Worm (Caenorhabditis elegans) whole organism, L4/young adult: ENCODE data around the gene flp-9.

ENCODE experiments used
- W03F9.2 ChIP-seq: fragments of 150-350 bp; optimal IDR thresholded peaks from 2 replicates; lab custom pipeline; 2014; ENCODE audit warnings: missing biosample characterization, missing genetic modification characterization
- him-1 ChIP-seq: sonication (generic microtip); optimal IDR thresholded peaks from 2 replicates; lab custom pipeline; 2016; ENCODE audit warnings: missing genotype, missing genetic modification reagents, missing genetic modification characterization, missing compliant biosample characterization

DNA sequence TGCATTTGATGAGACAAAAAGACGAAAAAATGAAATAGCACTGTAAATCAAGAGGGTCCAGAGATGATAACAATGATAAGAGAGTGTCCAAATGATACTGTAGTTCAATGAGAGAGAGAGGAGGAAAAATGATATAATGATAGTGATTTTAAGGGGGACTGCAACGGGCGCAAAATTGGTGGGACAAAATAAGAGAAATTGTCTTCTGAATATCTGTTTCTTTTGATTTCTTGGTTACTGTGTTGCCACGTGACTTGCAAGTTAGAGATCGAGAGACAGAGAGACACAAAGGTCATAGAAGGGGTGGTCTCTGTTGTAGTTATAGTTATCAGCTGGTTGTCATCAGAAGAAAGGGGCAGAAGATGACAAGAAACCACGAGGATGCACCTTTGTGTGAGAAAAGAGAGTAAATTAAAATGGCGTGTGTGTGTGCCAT, 41.4 kb downstream of the flp-9 start:
- TF ChIP-seq him-1 (tag; lab: Kevin White, UChicago), result no peak
- TF ChIP-seq W03F9.2, result no peak
